Worm (Caenorhabditis elegans): ENCODE results near the gene ppk-3.

The ppk-3 gene

DNA sequence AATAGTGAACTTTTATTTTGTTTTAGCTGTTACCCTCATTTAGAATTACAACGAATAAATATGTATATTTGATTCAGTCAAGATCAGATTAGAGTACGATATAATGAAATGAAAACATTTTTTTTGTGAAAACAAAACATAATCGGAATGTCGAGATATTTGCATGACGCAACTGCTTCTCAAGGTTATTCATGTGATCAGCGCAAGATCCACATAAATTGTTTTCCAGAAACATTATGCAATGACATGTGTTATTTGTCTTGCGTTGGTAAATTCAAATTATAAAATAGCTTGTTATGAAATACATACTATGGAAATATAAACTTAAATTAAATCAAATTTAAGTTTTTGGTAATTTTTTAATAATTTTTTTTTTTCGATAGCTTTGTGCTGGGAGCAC is 24.1 kb upstream of the ppk-3 start:
- TF ChIP-seq aly-1 (tag; optimal IDR thresholded peaks at IDR 0.05) (no peak), F13C5.2 (tag; optimal IDR thresholded peaks at IDR 0.05) (no peak), flt-1 (GFP tag; IDR thresholded peaks at IDR 0.05) (no peak), scrt-1 (GFP tag; IDR thresholded peaks at IDR 0.05) (no peak), ama-1 (optimal IDR thresholded peaks at IDR 0.05) (no peak), tbx-37 (GFP tag; conservative IDR thresholded peaks at IDR 0.05) (no peak), tra-4 (tag; optimal IDR thresholded peaks at IDR 0.05) (no peak), hnd-1 (tag; optimal IDR thresholded peaks at IDR 0.05) (no peak), ceh-13 (GFP tag; optimal IDR thresholded peaks at IDR 0.05) (no peak), tbx-11 (GFP tag; IDR thresholded peaks at IDR 0.05) (no peak), B0310.2 (tag; optimal IDR thresholded peaks at IDR 0.05) (no peak), hmbx-1 (tag; optimal IDR thresholded peaks at IDR 0.05) (no peak), sea-1 (GFP tag; conservative IDR thresholded peaks at IDR 0.05) (no peak), hmg-4 (GFP tag; optimal IDR thresholded peaks at IDR 0.05) (no peak), ets-7 (tag; optimal IDR thresholded peaks at IDR 0.05) (no peak), ceh-36 (tag; optimal IDR thresholded peaks at IDR 0.05) (no peak), pes-1 (GFP tag; IDR thresholded peaks at IDR 0.05) (no peak)

DNA sequence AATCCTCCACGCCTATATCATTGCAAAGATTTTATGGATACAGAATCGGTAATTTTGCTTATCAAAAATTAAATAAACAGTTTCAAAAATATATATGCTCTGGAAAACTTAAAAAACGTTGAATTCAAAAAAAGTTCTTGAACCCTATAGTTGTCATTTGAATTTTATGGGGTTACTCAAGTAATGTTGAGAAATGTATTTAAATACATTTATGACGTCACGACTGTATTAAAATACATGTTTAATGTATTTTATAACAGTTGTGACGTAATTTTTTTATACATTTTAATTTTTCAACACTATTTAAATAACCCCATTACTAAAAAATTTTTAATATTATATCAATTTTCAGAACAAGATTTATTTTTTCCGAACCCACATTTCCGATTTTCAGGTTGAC is 20.7 kb upstream of the ppk-3 start:
- TF ChIP-seq ceh-36 (tag; optimal IDR thresholded peaks at IDR 0.05) = no peak
- TF ChIP-seq hmg-4 (GFP tag; optimal IDR thresholded peaks at IDR 0.05) = no peak
- TF ChIP-seq B0310.2 (tag; optimal IDR thresholded peaks at IDR 0.05) = no peak
- no peak for TF ChIP-seq ama-1 (optimal IDR thresholded peaks at IDR 0.05)
- TF ChIP-seq hmbx-1 (tag; optimal IDR thresholded peaks at IDR 0.05) = no peak
- no peak for TF ChIP-seq ceh-13 (GFP tag; optimal IDR thresholded peaks at IDR 0.05)
- no peak for TF ChIP-seq F13C5.2 (tag; optimal IDR thresholded peaks at IDR 0.05)
- no peak for TF ChIP-seq scrt-1 (GFP tag; IDR thresholded peaks at IDR 0.05)
- no peak for TF ChIP-seq tra-4 (tag; optimal IDR thresholded peaks at IDR 0.05)
- TF ChIP-seq flt-1 (GFP tag; IDR thresholded peaks at IDR 0.05) = no peak
- TF ChIP-seq sea-1 (GFP tag; conservative IDR thresholded peaks at IDR 0.05) = no peak
- TF ChIP-seq tbx-37 (GFP tag; conservative IDR thresholded peaks at IDR 0.05) = no peak

DNA sequence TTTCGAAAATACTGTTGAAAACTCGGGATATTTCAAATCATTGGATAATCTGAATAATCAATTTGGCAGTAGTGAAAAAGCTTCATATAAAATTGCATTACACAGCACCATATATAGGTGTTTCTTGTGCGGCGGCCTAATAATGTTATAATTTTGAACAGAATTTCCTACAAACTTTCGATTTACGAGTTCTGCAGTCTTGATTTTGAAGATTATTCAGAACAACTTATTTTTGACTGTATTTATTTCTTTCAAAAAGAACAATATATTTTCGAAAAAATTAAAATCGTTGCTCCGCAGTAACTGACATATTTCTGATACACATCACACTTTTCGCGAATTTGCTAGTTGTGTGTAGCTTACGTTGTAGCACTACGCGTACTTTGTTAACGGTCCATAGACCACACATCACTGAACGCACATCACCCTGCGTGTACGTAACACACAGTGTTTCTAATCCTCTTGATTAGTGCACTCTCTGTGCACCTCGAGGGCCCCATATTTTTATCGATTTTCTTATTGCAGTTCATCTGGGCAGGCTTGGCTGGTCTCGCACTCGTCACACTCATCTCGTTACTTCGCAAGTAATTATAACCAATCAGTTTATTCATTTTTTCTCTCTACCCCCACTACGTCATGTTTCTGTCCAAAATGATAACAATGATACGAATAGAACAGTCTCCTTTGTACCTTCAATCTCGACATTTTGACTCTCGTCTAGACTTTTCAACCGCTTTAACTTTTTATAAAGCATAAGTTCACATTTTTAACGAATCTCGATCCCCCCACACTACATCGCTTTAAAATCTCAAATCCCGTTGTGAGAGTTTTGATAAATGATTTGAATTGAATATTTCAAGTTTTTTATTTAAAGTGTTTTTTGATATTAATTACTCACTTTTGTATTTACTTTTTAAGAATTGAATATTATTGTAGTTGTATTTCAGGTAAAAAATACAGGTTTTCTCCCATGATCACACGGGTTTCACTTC is 15.4 kb upstream of the ppk-3 start, which contains the start of the genes F11C1.1 and vwa-8:
F11C1.1 (minus strand) TSS at position 51 of the 992 bp plus-strand sequence.
vwa-8 (plus strand) TSS at position 942 of the 992 bp plus-strand sequence.
- TF ChIP-seq ceh-13 (GFP tag; optimal IDR thresholded peaks at IDR 0.05) = no peak
- TF ChIP-seq ama-1 (optimal IDR thresholded peaks at IDR 0.05) = no peak

DNA sequence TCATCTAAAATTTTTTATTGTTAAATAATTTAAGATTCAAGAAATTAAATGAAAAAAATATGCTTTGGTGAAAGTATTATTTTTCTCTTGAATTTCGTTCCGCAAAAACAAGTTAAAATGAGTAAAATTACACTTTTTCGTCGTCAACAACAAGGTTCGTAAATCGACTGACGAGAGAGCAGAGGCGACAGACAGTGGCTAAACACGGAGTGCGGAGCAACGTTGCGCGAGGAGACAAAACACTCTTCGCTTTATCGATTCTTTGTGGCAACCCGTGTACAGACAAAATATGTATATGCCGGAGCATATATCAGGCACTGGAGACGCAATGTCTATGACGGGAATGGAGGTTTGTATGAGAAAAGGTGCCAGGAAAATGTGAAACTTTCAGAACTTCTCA is 13.8 kb upstream of the ppk-3 start, which contains the start of gene F11C1.7:
F11C1.7 (plus strand) TSS at position 140 of the 400 bp plus-strand sequence.
- TF ChIP-seq hnd-1 (tag; optimal IDR thresholded peaks at IDR 0.05) (no peak), ets-7 (tag; optimal IDR thresholded peaks at IDR 0.05) (no peak), ceh-13 (GFP tag; optimal IDR thresholded peaks at IDR 0.05) (no peak), scrt-1 (GFP tag; IDR thresholded peaks at IDR 0.05) (no peak), B0310.2 (tag; optimal IDR thresholded peaks at IDR 0.05) (no peak), hmbx-1 (tag; optimal IDR thresholded peaks at IDR 0.05) (no peak)

DNA sequence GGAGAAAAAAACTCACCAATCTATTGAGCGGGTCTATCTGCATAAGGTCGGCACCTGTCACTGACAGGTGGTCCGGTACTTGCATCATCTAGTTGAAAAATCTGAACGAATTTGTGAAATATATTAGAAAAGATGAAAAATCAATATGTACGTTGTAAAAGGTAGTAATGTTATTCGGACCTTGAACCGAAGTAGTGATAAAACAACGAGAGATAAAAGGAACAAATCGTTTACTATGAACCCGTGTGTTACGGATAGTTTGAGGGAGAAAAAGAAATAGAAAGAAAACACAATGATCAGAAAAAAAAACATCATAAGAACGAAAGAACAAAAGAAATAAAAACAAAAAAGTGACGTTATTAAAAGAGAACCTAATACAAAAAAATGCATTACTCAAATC is 11.7 kb upstream of the ppk-3 start, which contains the start of gene mff-1:
mff-1 (minus strand) TSS at position 101 of the 400 bp plus-strand sequence.
- TF ChIP-seq tbx-37 (GFP tag; conservative IDR thresholded peaks at IDR 0.05) (no peak), pes-1 (GFP tag; IDR thresholded peaks at IDR 0.05) (no peak), hmbx-1 (tag; optimal IDR thresholded peaks at IDR 0.05) (no peak), sea-1 (GFP tag; conservative IDR thresholded peaks at IDR 0.05) (no peak), tbx-11 (GFP tag; IDR thresholded peaks at IDR 0.05) (no peak), scrt-1 (GFP tag; IDR thresholded peaks at IDR 0.05) (no peak), hnd-1 (tag; optimal IDR thresholded peaks at IDR 0.05) (no peak), flt-1 (GFP tag; IDR thresholded peaks at IDR 0.05) (no peak), B0310.2 (tag; optimal IDR thresholded peaks at IDR 0.05) (no peak), ceh-13 (GFP tag; optimal IDR thresholded peaks at IDR 0.05) (no peak)

DNA sequence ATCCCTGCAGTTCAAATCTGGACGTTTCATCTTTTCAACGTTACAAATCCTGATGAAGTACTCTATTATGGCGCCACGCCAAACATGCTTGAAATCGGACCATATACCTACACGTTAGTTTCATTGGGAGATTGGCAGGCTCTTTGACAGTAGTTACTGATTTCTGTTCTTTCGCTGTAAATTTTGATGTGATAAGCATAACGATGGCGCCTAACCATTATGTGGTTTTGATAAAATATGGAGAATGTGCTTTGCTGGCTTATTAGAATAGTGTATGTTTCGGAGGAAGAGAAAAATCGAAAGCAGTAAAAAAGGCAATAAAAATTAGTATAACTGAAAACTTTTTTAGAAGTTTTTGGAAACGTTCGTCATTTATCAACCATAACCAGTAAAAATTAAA is 7.3 kb upstream of the ppk-3 start:
- TF ChIP-seq sea-1 (GFP tag; conservative IDR thresholded peaks at IDR 0.05) (no peak), tbx-11 (GFP tag; IDR thresholded peaks at IDR 0.05) (no peak), tra-4 (tag; optimal IDR thresholded peaks at IDR 0.05) (no peak), ets-7 (tag; optimal IDR thresholded peaks at IDR 0.05) (no peak), aly-1 (tag; optimal IDR thresholded peaks at IDR 0.05) (no peak), hnd-1 (tag; optimal IDR thresholded peaks at IDR 0.05) (no peak), scrt-1 (GFP tag; IDR thresholded peaks at IDR 0.05) (no peak), hmbx-1 (tag; optimal IDR thresholded peaks at IDR 0.05) (no peak), B0310.2 (tag; optimal IDR thresholded peaks at IDR 0.05) (no peak), ceh-13 (GFP tag; optimal IDR thresholded peaks at IDR 0.05) (no peak), ceh-36 (tag; optimal IDR thresholded peaks at IDR 0.05) (no peak), pes-1 (GFP tag; IDR thresholded peaks at IDR 0.05) (no peak)

DNA sequence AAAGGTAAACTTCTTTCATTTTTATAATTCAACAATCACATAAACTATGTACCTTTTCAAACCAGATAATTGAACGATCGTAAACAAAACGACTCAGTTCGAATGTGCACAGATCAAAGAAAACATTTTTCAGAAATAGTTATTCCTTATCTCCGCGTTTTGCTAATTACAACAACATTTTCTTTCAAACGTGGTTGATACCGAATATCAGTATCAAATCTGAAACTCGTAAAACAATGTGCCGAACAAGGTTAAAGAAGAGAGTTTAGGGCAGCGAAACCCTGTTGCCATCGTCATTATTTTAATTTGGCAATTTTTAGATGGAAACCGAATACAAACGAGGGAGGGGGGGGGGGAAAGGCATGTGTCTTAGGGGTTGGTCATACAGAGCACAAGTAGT is 5.9 kb upstream of the ppk-3 start, which contains the start of gene scav-4:
scav-4 (plus strand) TSS at position 383 of the 400 bp plus-strand sequence.
- no peak for TF ChIP-seq F13C5.2 (tag; optimal IDR thresholded peaks at IDR 0.05)
- no peak for TF ChIP-seq ceh-36 (tag; optimal IDR thresholded peaks at IDR 0.05)
- no peak for TF ChIP-seq aly-1 (tag; optimal IDR thresholded peaks at IDR 0.05)
- TF ChIP-seq ets-7 (tag; optimal IDR thresholded peaks at IDR 0.05) = no peak
- TF ChIP-seq pes-1 (GFP tag; IDR thresholded peaks at IDR 0.05) = no peak
- TF ChIP-seq hnd-1 (tag; optimal IDR thresholded peaks at IDR 0.05) = no peak
- TF ChIP-seq B0310.2 (tag; optimal IDR thresholded peaks at IDR 0.05) = no peak
- no peak for TF ChIP-seq sea-1 (GFP tag; conservative IDR thresholded peaks at IDR 0.05)
- no peak for TF ChIP-seq flt-1 (GFP tag; IDR thresholded peaks at IDR 0.05)
- no peak for TF ChIP-seq tbx-37 (GFP tag; conservative IDR thresholded peaks at IDR 0.05)
- TF ChIP-seq ama-1 (optimal IDR thresholded peaks at IDR 0.05) = no peak
- TF ChIP-seq tbx-11 (GFP tag; IDR thresholded peaks at IDR 0.05) = no peak
- no peak for TF ChIP-seq scrt-1 (GFP tag; IDR thresholded peaks at IDR 0.05)
- TF ChIP-seq hmg-4 (GFP tag; optimal IDR thresholded peaks at IDR 0.05) = no peak
- no peak for TF ChIP-seq ceh-13 (GFP tag; optimal IDR thresholded peaks at IDR 0.05)
- TF ChIP-seq hmbx-1 (tag; optimal IDR thresholded peaks at IDR 0.05) = no peak
- TF ChIP-seq tra-4 (tag; optimal IDR thresholded peaks at IDR 0.05) = no peak
